Worm (Caenorhabditis elegans) whole organism, mixed stage, embryonic: Measurements from ENCODE around the gene srh-183.
"Not testable (repeated sequence)": the region's sequence is repeated elsewhere in the genome, so short reads cannot be mapped to it uniquely, and the experiment has no call there.

ENCODE experiments used
- bed-3 ChIP-seq: fragments of 200-800 bp; sonication (Bioruptor generic); optimal IDR thresholded peaks from 3 replicates; lab custom pipeline; 2018; ENCODE audit warnings: mild to moderate bottlenecking, missing genetic modification characterization, moderate library complexity, missing compliant biosample characterization
- ceh-39 ChIP-seq: fragments of 150-350 bp; optimal IDR thresholded peaks from 2 replicates; lab custom pipeline; 2014; ENCODE audit warnings: missing biosample characterization, missing genetic modification characterization
- lin-13 ChIP-seq: fragments of 150-350 bp; optimal IDR thresholded peaks from 2 replicates; lab custom pipeline; 2014; ENCODE audit warnings: missing biosample characterization, missing genetic modification characterization
- lsy-2 ChIP-seq: fragments of 150-350 bp; optimal IDR thresholded peaks from 2 replicates; lab custom pipeline; 2014; ENCODE audit warnings: missing biosample characterization, missing genetic modification characterization
- unc-62 ChIP-seq: fragments of 150-350 bp; optimal IDR thresholded peaks from 2 replicates; lab custom pipeline; 2014; ENCODE audit warnings: missing biosample characterization, missing genetic modification reagents, missing genetic modification characterization
- ztf-11 ChIP-seq: fragments of 150-350 bp; optimal IDR thresholded peaks from 2 replicates; lab custom pipeline; 2014; ENCODE audit warnings: missing biosample characterization, missing genetic modification characterization

DNA sequence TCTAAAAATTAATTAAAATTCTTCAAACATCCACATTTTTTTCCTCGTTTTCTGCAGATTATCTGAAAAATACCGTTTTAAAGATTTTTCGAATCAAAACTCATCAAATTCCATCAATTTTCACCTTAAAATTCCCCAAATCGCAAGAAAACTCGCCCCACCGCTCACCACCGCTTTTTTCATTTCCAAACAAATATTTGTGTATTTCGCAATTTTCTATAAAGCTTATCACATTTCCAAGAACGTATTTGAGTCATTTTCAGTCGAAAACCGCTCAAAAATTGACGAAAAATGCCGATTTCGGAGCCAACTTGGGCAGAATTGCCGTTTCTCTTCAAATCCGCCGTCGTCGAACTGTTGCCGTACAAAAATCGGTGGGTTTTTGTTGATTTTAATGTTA, 28.4 kb downstream of the srh-183 start, which contains the start of gene Y60A3A.8:
- not testable (repeated sequence) for TF ChIP-seq unc-62 (GFP tag; lab: Kevin White, UChicago); lsy-2; ceh-39 (tag; lab: Kevin White, UChicago); bed-3 (GFP tag; lab: Kevin White, UChicago); ztf-11 (tag; lab: Kevin White, UChicago); lin-13 (tag; lab: Kevin White, UChicago)
